Worm (Caenorhabditis elegans): ENCODE measurements around the gene F49E12.12.

DNA sequence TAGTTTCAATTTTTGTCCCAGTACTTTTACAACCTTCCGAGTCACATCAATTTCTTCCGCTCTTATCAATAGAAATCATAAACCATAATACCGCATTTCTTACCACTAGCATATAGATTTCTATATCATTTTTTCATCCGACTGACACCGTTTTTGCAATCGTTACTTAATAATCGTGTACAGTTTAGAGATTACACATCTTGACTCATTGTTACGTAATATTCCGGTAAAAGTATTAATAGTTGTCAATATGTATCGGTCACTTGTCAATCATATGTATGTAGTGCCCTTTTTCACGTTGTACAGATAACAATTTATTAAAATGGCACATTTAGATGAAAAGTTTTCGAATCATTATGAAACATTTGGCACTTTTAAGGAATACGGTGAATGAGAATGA, 18.7 kb downstream of the F49E12.12 start:
- TF ChIP-seq ets-7 (tag; optimal IDR thresholded peaks at IDR 0.05), result no peak
- no peak for TF ChIP-seq pes-1 (GFP tag; IDR thresholded peaks at IDR 0.05)
- TF ChIP-seq ama-1 (optimal IDR thresholded peaks at IDR 0.05), result no peak
- TF ChIP-seq B0310.2 (tag; optimal IDR thresholded peaks at IDR 0.05), result no peak
- no peak for TF ChIP-seq hmbx-1 (tag; optimal IDR thresholded peaks at IDR 0.05)
- no peak for TF ChIP-seq flt-1 (GFP tag; IDR thresholded peaks at IDR 0.05)
- TF ChIP-seq tra-4 (tag; optimal IDR thresholded peaks at IDR 0.05), result no peak
- no peak for TF ChIP-seq tbx-11 (GFP tag; IDR thresholded peaks at IDR 0.05)
- no peak for TF ChIP-seq ceh-13 (GFP tag; optimal IDR thresholded peaks at IDR 0.05)

All from whole organism, early embryonic.